Worm (Caenorhabditis elegans): ENCODE measurements around the gene Y41G9A.5.

DNA sequence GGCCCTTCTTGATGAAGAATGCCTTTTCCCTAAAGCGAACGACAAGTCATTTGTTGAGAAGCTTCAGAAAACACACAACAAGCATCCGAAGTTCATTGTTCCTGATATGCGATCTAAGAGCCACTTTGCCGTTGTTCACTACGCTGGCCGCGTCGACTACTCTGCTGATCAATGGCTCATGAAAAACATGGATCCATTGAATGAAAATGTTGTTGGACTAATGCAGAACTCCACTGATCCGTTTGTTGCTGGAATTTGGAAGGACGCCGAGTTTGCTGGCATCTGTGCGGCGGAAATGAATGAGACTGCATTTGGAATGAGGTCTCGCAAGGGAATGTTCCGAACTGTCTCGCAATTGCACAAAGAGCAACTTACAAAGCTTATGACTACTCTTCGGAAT lies 33.8 kb upstream of the Y41G9A.5 start:
- no peak for TF ChIP-seq nhr-77 (tag; optimal IDR thresholded peaks at IDR 0.05)
- no peak for TF ChIP-seq fos-1 (tag; optimal IDR thresholded peaks at IDR 0.05)
- TF ChIP-seq blmp-1 (tag; optimal IDR thresholded peaks at IDR 0.05; ENCODE audit: insufficient read depth): no peak
- TF ChIP-seq ama-1 (optimal IDR thresholded peaks at IDR 0.05): no peak
- no peak for TF ChIP-seq nhr-12 (tag; optimal IDR thresholded peaks at IDR 0.05)
- TF ChIP-seq mab-5 (tag; optimal IDR thresholded peaks at IDR 0.05): no peak
- TF ChIP-seq zag-1 (tag; optimal IDR thresholded peaks at IDR 0.05): no peak
- no peak for TF ChIP-seq unc-39 (tag; optimal IDR thresholded peaks at IDR 0.05)
- TF ChIP-seq aly-2 (tag; optimal IDR thresholded peaks at IDR 0.05): no peak
- no peak for TF ChIP-seq dmd-4 (tag; optimal IDR thresholded peaks at IDR 0.05)
- TF ChIP-seq nhr-25 (tag; optimal IDR thresholded peaks at IDR 0.05): no peak
- no peak for TF ChIP-seq F13H6.1 (tag; optimal IDR thresholded peaks at IDR 0.05)

Data from whole organism, L2 larva.